Worm (Caenorhabditis elegans) whole organism, L1 larva: Measurements from ENCODE around the gene E01G4.6.

ENCODE experiments used
- ceh-82 ChIP-seq, 3 experiments: fragments of 150-350 bp in 1 of 3; sonication (generic microtip) in 2 of 3; optimal IDR thresholded peaks; 2 replicates each; lab custom pipeline; 2014 to 2017; ENCODE audit warnings: missing biosample characterization in 3 of 3, missing genetic modification characterization in 3 of 3
- ets-5 ChIP-seq: fragments of 200-800 bp; sonication (Bioruptor generic); IDR thresholded peaks from 2 replicates; pipeline ENCODE4 v1.3.6; 2022; ENCODE audit warnings: missing genetic modification characterization, missing compliant biosample characterization
- fkh-10 ChIP-seq: sonication (generic microtip); optimal IDR thresholded peaks from 2 replicates; lab custom pipeline; 2017; ENCODE audit warnings: missing biosample characterization, missing genetic modification reagents, missing genetic modification characterization
- hlh-4 ChIP-seq: sonication (generic microtip); optimal IDR thresholded peaks from 2 replicates; lab custom pipeline; 2016; ENCODE audit warnings: mild to moderate bottlenecking, missing genetic modification characterization, missing compliant biosample characterization
- mab-9 ChIP-seq: fragments of 200-800 bp; sonication (Bioruptor generic); IDR thresholded peaks from 2 replicates; pipeline ENCODE4 v1.3.6; 2022; ENCODE audit warnings: missing genetic modification reagents, missing genetic modification characterization, missing compliant biosample characterization
- mdl-1 ChIP-seq, 2 experiments: fragments of 150-350 bp; optimal IDR thresholded peaks; 2 replicates each; lab custom pipeline; 2014 to 2017; ENCODE audit warnings: missing biosample characterization in 2 of 2, missing genetic modification characterization in 2 of 2, inconsistent platforms in 1 of 2
- nhr-47 ChIP-seq: sonication (generic microtip); optimal IDR thresholded peaks from 2 replicates; lab custom pipeline; 2016; ENCODE audit warnings: mild to moderate bottlenecking, missing genetic modification characterization, moderate library complexity, missing compliant biosample characterization
- pag-3 ChIP-seq: sonication (generic microtip); optimal IDR thresholded peaks from 2 replicates; lab custom pipeline; 2017; ENCODE audit warnings: missing genetic modification characterization, mild to moderate bottlenecking, missing compliant biosample characterization, antibody characterized with exemption, borderline replicate concordance; ENCODE audit not compliant: insufficient read depth
- unc-62 ChIP-seq: fragments of 150-350 bp; optimal IDR thresholded peaks from 2 replicates; lab custom pipeline; 2014; ENCODE audit warnings: missing biosample characterization, missing genetic modification reagents, missing genetic modification characterization

- TF ChIP-seq mdl-1 (tag; optimal IDR thresholded peaks at IDR 0.05; lab: Kevin White, UChicago) (peak in 1 of 2 experiments; percentile 4), hlh-4 (tag; lab: Kevin White, UChicago) (no peak), fkh-10 (GFP tag; lab: Kevin White, UChicago) (no peak), nhr-47 (tag; lab: Kevin White, UChicago) (no peak), ets-5 (GFP tag; lab: Robert Waterston, UW) (no peak), unc-62 (GFP tag; lab: Kevin White, UChicago) (no peak), ceh-82 (tag; optimal IDR thresholded peaks at IDR 0.05; lab: Kevin White, UChicago) (no peak), mab-9 (GFP tag; lab: Robert Waterston, UW) (no peak), pag-3 (tag; lab: Kevin White, UChicago) (no peak)
Observed at ce11 chrII:13465381-13465838, 16.8 kb upstream of the E01G4.6 start.
